Worm (Caenorhabditis elegans): ENCODE data around the gene lep-2.

Gene lep-2

ce11 chrIV:949940-950592 is 42.0 kb upstream of the lep-2 start:
- TF ChIP-seq mep-1 (tag; optimal IDR thresholded peaks at IDR 0.05), result peak; percentile 1
- no peak for TF ChIP-seq nhr-20 (tag; optimal IDR thresholded peaks at IDR 0.05)
- no peak for TF ChIP-seq mdl-1 (tag; optimal IDR thresholded peaks at IDR 0.05)
- TF ChIP-seq blmp-1 (tag; optimal IDR thresholded peaks at IDR 0.05), result peak; percentile 14
- TF ChIP-seq pqm-1 (tag; optimal IDR thresholded peaks at IDR 0.05), result no peak
- TF ChIP-seq lin-39 (tag; optimal IDR thresholded peaks at IDR 0.05), result no peak
- no peak for TF ChIP-seq aha-1 (tag; optimal IDR thresholded peaks at IDR 0.05)
- TF ChIP-seq isw-1 (GFP tag; IDR thresholded peaks at IDR 0.05), result no peak
- no peak for TF ChIP-seq ets-5 (GFP tag; IDR thresholded peaks at IDR 0.05)
- TF ChIP-seq nhr-85 (tag), result peak; percentile 66

- TF ChIP-seq lsy-2 (tag; optimal IDR thresholded peaks at IDR 0.05) (no peak), nhr-77 (tag; optimal IDR thresholded peaks at IDR 0.05) (no peak), lin-14 (GFP tag; optimal IDR thresholded peaks at IDR 0.05) (peak; percentile 54)
These were observed 40.5 kb upstream of the lep-2 start for ce11 chrIV:951569-951968.

DNA sequence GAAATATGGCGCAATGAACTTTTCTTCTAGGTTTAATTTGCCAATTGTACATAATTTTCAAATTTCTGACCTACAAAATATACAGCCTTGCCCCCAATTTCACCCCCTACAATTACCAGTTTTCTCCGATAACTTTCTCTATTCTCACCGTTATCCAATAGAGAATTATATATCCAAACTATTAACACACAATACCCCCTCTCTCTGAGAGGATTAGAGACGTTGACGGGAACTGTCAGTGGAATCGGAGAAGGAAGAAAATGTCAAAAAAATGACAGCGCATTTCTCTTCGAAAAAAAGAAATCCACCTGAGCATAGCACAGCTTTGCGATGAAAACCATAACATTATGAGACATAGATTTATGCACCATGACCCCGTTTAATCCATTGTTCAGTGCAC is 38.9 kb upstream of the lep-2 start:
- TF ChIP-seq aly-2 (tag; optimal IDR thresholded peaks at IDR 0.05) (no peak), mab-9 (GFP tag; IDR thresholded peaks at IDR 0.05) (no peak), blmp-1 (tag; optimal IDR thresholded peaks at IDR 0.05) (peak; percentile 77), snu-23 (GFP tag; optimal IDR thresholded peaks at IDR 0.05) (no peak), nhr-90 (tag; optimal IDR thresholded peaks at IDR 0.05; ENCODE audit: poor library complexity) (no peak), ceh-90 (tag; optimal IDR thresholded peaks at IDR 0.05) (no peak), swsn-7 (tag; optimal IDR thresholded peaks at IDR 0.05) (no peak)

DNA sequence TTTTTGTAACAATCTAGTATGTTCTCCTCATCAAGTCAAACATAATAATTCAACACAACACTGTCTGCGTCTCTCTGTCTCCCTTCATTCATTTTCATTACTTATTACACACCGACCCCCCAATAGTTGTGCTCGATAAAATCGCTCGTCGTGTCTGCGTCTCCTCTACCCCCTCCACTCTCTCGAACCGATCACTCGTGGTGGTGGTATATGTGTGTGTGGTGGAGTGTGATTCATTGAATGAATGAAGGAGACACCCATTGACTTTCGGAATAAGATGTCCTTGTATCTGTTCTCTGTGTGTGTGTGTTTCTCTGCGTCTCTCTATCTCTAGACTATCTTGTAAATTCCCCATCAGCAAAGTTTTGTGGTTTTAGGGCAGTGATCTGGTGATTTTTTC is 34.3 kb upstream of the lep-2 start:
- TF ChIP-seq ceh-88 (GFP tag; IDR thresholded peaks at IDR 0.05), result no peak
- TF ChIP-seq ceh-90 (tag; optimal IDR thresholded peaks at IDR 0.05), result no peak
- no peak for TF ChIP-seq nhr-84 (tag; optimal IDR thresholded peaks at IDR 0.05)
- no peak for TF ChIP-seq Y116A8C.19 (tag; optimal IDR thresholded peaks at IDR 0.05; ENCODE audit: borderline replicate concordance)
- TF ChIP-seq fkh-8 (tag; optimal IDR thresholded peaks at IDR 0.05), result no peak
- no peak for TF ChIP-seq sptf-1 (tag; optimal IDR thresholded peaks at IDR 0.05)
- peak; percentile 41 to 59 (median 55) for TF ChIP-seq dpl-1 (GFP tag; optimal IDR thresholded peaks at IDR 0.05)
- peak; percentile 6 for TF ChIP-seq zip-4 (GFP tag; optimal IDR thresholded peaks at IDR 0.05)
- TF ChIP-seq ceh-8 (GFP tag; optimal IDR thresholded peaks at IDR 0.05), result no peak
- peak; percentile 85 for TF ChIP-seq dsc-1 (tag; optimal IDR thresholded peaks at IDR 0.05)
- TF ChIP-seq mab-9 (GFP tag; IDR thresholded peaks at IDR 0.05), result no peak
- TF ChIP-seq aha-1 (tag; optimal IDR thresholded peaks at IDR 0.05), result no peak
- peak; percentile 89 for TF ChIP-seq snu-23 (GFP tag; optimal IDR thresholded peaks at IDR 0.05)
- no peak for TF ChIP-seq mef-2 (tag; optimal IDR thresholded peaks at IDR 0.05)
- TF ChIP-seq mdl-1 (tag; optimal IDR thresholded peaks at IDR 0.05), result peak in 1 of 2 experiments; percentile 67
- peak in 1 of 2 experiments; percentile 23 for TF ChIP-seq ztf-11 (tag; optimal IDR thresholded peaks at IDR 0.05)
- peak; percentile 68 for TF ChIP-seq jun-1 (tag; optimal IDR thresholded peaks at IDR 0.05)
- TF ChIP-seq ceh-82 (tag; optimal IDR thresholded peaks at IDR 0.05), result peak in 2 of 3 experiments; percentile 3 to 22
- TF ChIP-seq unc-98 (GFP tag; IDR thresholded peaks at IDR 0.05), result no peak
- no peak for TF ChIP-seq lin-15B (tag; optimal IDR thresholded peaks at IDR 0.05)
- peak; percentile 86 for TF ChIP-seq nhr-20 (tag; optimal IDR thresholded peaks at IDR 0.05)
- peak; percentile 20 for TF ChIP-seq C04F5.9 (tag; optimal IDR thresholded peaks at IDR 0.05)
- TF ChIP-seq unc-130 (tag; optimal IDR thresholded peaks at IDR 0.05), result peak; percentile 69
- peak; percentile 42 for TF ChIP-seq xbp-1 (tag; optimal IDR thresholded peaks at IDR 0.05)
- TF ChIP-seq fkh-10 (GFP tag; optimal IDR thresholded peaks at IDR 0.05), result no peak
- TF ChIP-seq C16A3.4 (tag; optimal IDR thresholded peaks at IDR 0.05), result peak; percentile 39
- peak; percentile 79 for TF ChIP-seq nhr-90 (tag; optimal IDR thresholded peaks at IDR 0.05; ENCODE audit: poor library complexity)
- no peak for TF ChIP-seq sox-4 (tag; optimal IDR thresholded peaks at IDR 0.05)
- no peak for TF ChIP-seq sup-37 (GFP tag; optimal IDR thresholded peaks at IDR 0.05)
- no peak for TF ChIP-seq egl-13 (tag; optimal IDR thresholded peaks at IDR 0.05)
- no peak for TF ChIP-seq ces-1 (GFP tag; optimal IDR thresholded peaks at IDR 0.05)
- TF ChIP-seq ets-5 (GFP tag; IDR thresholded peaks at IDR 0.05), result no peak
- peak; percentile 69 to 71 for TF ChIP-seq lsy-2 (tag; optimal IDR thresholded peaks at IDR 0.05)
- TF ChIP-seq aly-2 (tag; optimal IDR thresholded peaks at IDR 0.05), result no peak
- peak; percentile 61 for TF ChIP-seq tbx-2 (tag; optimal IDR thresholded peaks at IDR 0.05)
- no peak for TF ChIP-seq pqm-1 (tag; optimal IDR thresholded peaks at IDR 0.05)
- no peak for TF ChIP-seq isw-1 (GFP tag; IDR thresholded peaks at IDR 0.05)
- peak; percentile 27 for TF ChIP-seq snpc-4 (tag; optimal IDR thresholded peaks at IDR 0.05)
